Worm (Caenorhabditis elegans) whole organism, L4 larva: Measurements from ENCODE around the gene nfki-1.

Experiments used
- D1046.2 ChIP-seq: fragments of 200-800 bp; sonication (Bioruptor generic); IDR thresholded peaks from 2 replicates; pipeline ENCODE4 v1.3.6; 2022; ENCODE audit warnings: missing genetic modification characterization, missing compliant biosample characterization
- F26F4.8 ChIP-seq: fragments of 200-800 bp; sonication (Bioruptor generic); conservative IDR thresholded peaks from 2 replicates; pipeline ENCODE4 v1.3.6; 2022; ENCODE audit warnings: missing genetic modification characterization, missing compliant biosample characterization
- F44E2.7 ChIP-seq: fragments of 200-800 bp; sonication (Bioruptor generic); IDR thresholded peaks from 2 replicates; pipeline ENCODE4 v2.1.2; 2022; ENCODE audit warnings: missing genetic modification characterization, missing compliant biosample characterization
- F49E8.2 ChIP-seq: sonication (generic microtip); optimal IDR thresholded peaks from 2 replicates; lab custom pipeline; 2016; ENCODE audit warnings: missing compliant biosample characterization, mild to moderate bottlenecking, missing genetic modification characterization, borderline replicate concordance
- Y105C5A.15 ChIP-seq: fragments of 200-800 bp; sonication (Bioruptor generic); IDR thresholded peaks from 2 replicates; pipeline ENCODE4 v1.3.6; 2022; ENCODE audit warnings: missing genetic modification characterization, missing compliant biosample characterization
- Y5F2A.4 ChIP-seq: fragments of 200-800 bp; sonication (Bioruptor generic); optimal IDR thresholded peaks from 2 replicates; lab custom pipeline; 2018; ENCODE audit warnings: mild to moderate bottlenecking, missing genetic modification characterization, missing compliant biosample characterization
- Y75B8A.6 ChIP-seq: fragments of 200-800 bp; sonication (Bioruptor generic); IDR thresholded peaks from 2 replicates; pipeline ENCODE4 v1.3.6; 2022; ENCODE audit warnings: missing genetic modification reagents, missing genetic modification characterization, missing compliant biosample characterization
- ZK337.2 ChIP-seq: fragments of 200-800 bp; sonication (Bioruptor generic); IDR thresholded peaks from 2 replicates; pipeline ENCODE4 v1.3.6; 2022; ENCODE audit warnings: missing genetic modification reagents, missing genetic modification characterization, missing compliant biosample characterization
- ZK546.5 ChIP-seq, 2 experiments: sonication (generic microtip); optimal IDR thresholded peaks; 2 replicates each; lab custom pipeline; 2017; ENCODE audit warnings: missing biosample characterization in 2 of 2, missing genetic modification characterization in 2 of 2
- aha-1 ChIP-seq: fragments of 150-350 bp; peaks from one replicate; lab custom pipeline; 2014; ENCODE audit warnings: missing biosample characterization, missing genetic modification characterization
- ceh-32 ChIP-seq: sonication (generic microtip); optimal IDR thresholded peaks from 2 replicates; lab custom pipeline; 2016; ENCODE audit warnings: mild to moderate bottlenecking, missing genetic modification characterization, missing compliant biosample characterization; ENCODE audit not compliant: poor library complexity
- ceh-62 ChIP-seq: sonication (generic microtip); optimal IDR thresholded peaks from 2 replicates; lab custom pipeline; 2017; ENCODE audit warnings: missing biosample characterization, missing genetic modification characterization
- cey-2 ChIP-seq: sonication (generic microtip); optimal IDR thresholded peaks from 3 replicates; lab custom pipeline; 2017; ENCODE audit warnings: missing genetic modification characterization, mild to moderate bottlenecking, missing compliant biosample characterization, antibody characterized with exemption, borderline replicate concordance; ENCODE audit not compliant: insufficient read depth
- daf-12 ChIP-seq: fragments of 150-350 bp; optimal IDR thresholded peaks from 2 replicates; lab custom pipeline; 2014; ENCODE audit warnings: missing biosample characterization, missing genetic modification reagents, missing genetic modification characterization
- daf-16 ChIP-seq, 3 experiments: sonication (generic microtip); optimal IDR thresholded peaks; 2 replicates each; lab custom pipeline; 2016 to 2017; ENCODE audit warnings: missing genetic modification characterization in 3 of 3, missing genetic modification reagents in 3 of 3, mild to moderate bottlenecking in 2 of 3, missing compliant biosample characterization in 2 of 3, missing biosample characterization in 1 of 3, moderate library complexity in 1 of 3
- daf-8 ChIP-seq: fragments of 200-800 bp; sonication (Bioruptor generic); IDR thresholded peaks from 2 replicates; pipeline ENCODE4 v1.3.6; 2022; ENCODE audit warnings: missing genetic modification characterization, missing compliant biosample characterization
- dmd-6 ChIP-seq: fragments of 200-800 bp; sonication (Bioruptor generic); IDR thresholded peaks from 2 replicates; pipeline ENCODE4 v1.3.6; 2022; ENCODE audit warnings: missing genetic modification reagents, missing genetic modification characterization, missing compliant biosample characterization
- dve-1 ChIP-seq: sonication (generic microtip); optimal IDR thresholded peaks from 2 replicates; lab custom pipeline; 2017; ENCODE audit warnings: antibody characterized with exemption, mild to moderate bottlenecking, missing genetic modification characterization, missing compliant biosample characterization; ENCODE audit not compliant: insufficient read depth
- egl-43 ChIP-seq: fragments of 200-800 bp; sonication (Bioruptor generic); IDR thresholded peaks from 2 replicates; pipeline ENCODE4 v1.3.6; 2022; ENCODE audit warnings: missing genetic modification reagents, missing genetic modification characterization, missing compliant biosample characterization
- fkh-10 ChIP-seq: fragments of 150-350 bp; optimal IDR thresholded peaks from 2 replicates; lab custom pipeline; 2014; ENCODE audit warnings: missing biosample characterization, missing genetic modification reagents, missing genetic modification characterization
- hif-1 ChIP-seq, 2 experiments: sonication (generic microtip); optimal IDR thresholded peaks; 2 replicates each; lab custom pipeline; 2016 to 2017; ENCODE audit warnings: missing compliant biosample characterization in 2 of 2, missing genetic modification characterization in 2 of 2, missing genetic modification reagents in 2 of 2, missing genotype in 2 of 2, mild to moderate bottlenecking in 1 of 2
- jun-1 ChIP-seq: fragments of 150-350 bp; optimal IDR thresholded peaks from 2 replicates; lab custom pipeline; 2014; ENCODE audit warnings: missing biosample characterization, missing genetic modification reagents, missing genetic modification characterization
- lin-13 ChIP-seq: fragments of 150-350 bp; optimal IDR thresholded peaks from 2 replicates; lab custom pipeline; 2014; ENCODE audit warnings: missing biosample characterization, missing genetic modification reagents, missing genetic modification characterization
- lin-38 ChIP-seq: fragments of 200-800 bp; sonication (Bioruptor generic); IDR thresholded peaks from 2 replicates; pipeline ENCODE4 v1.3.6; 2022; ENCODE audit warnings: missing genetic modification reagents, missing genetic modification characterization, missing compliant biosample characterization
- lir-3 ChIP-seq: sonication (generic microtip); optimal IDR thresholded peaks from 2 replicates; lab custom pipeline; 2016; ENCODE audit warnings: mild to moderate bottlenecking, missing genetic modification characterization, missing compliant biosample characterization
- madf-9 ChIP-seq: fragments of 200-800 bp; sonication (Bioruptor generic); conservative IDR thresholded peaks from 2 replicates; pipeline ENCODE4 v1.3.6; 2022; ENCODE audit warnings: missing genetic modification reagents, missing genetic modification characterization, missing compliant biosample characterization
- mdl-1 ChIP-seq, 2 experiments: fragments of 150-350 bp in 1 of 2; sonication (generic microtip) in 1 of 2; optimal IDR thresholded peaks; 2 replicates each; lab custom pipeline; 2014 to 2017; ENCODE audit warnings: missing biosample characterization in 2 of 2, missing genetic modification characterization in 2 of 2
- mdt-29 ChIP-seq: fragments of 200-800 bp; sonication (Bioruptor generic); IDR thresholded peaks from 2 replicates; pipeline ENCODE4 v1.3.6; 2022; ENCODE audit warnings: missing genetic modification reagents, missing genetic modification characterization, missing compliant biosample characterization
- mep-1 ChIP-seq: fragments of 150-350 bp; sonication (generic microtip); optimal IDR thresholded peaks from 3 replicates; lab custom pipeline; 2014; ENCODE audit warnings: missing biosample characterization, missing genetic modification characterization
- mxl-2 ChIP-seq: fragments of 200-800 bp; sonication (Bioruptor generic); conservative IDR thresholded peaks from 2 replicates; pipeline ENCODE4 v1.3.6; 2022; ENCODE audit warnings: missing genetic modification reagents, missing genetic modification characterization, missing compliant biosample characterization
- nhr-10 ChIP-seq: fragments of 150-350 bp; optimal IDR thresholded peaks from 2 replicates; lab custom pipeline; 2014; ENCODE audit warnings: missing biosample characterization, missing genetic modification characterization
- nhr-25 ChIP-seq: sonication (generic microtip); optimal IDR thresholded peaks from 2 replicates; lab custom pipeline; 2017; ENCODE audit warnings: missing genetic modification characterization, mild to moderate bottlenecking, missing compliant biosample characterization, antibody characterized with exemption, moderate library complexity, borderline replicate concordance; ENCODE audit not compliant: insufficient read depth
- nhr-28 ChIP-seq: fragments of 150-350 bp; optimal IDR thresholded peaks from 2 replicates; lab custom pipeline; 2014; ENCODE audit warnings: missing biosample characterization, missing genetic modification characterization
- nhr-41 ChIP-seq: fragments of 200-800 bp; sonication (Bioruptor generic); IDR thresholded peaks from 2 replicates; pipeline ENCODE4 v1.3.6; 2022; ENCODE audit warnings: missing genetic modification reagents, missing genetic modification characterization, missing compliant biosample characterization
- nhr-48 ChIP-seq: sonication (generic microtip); optimal IDR thresholded peaks from 2 replicates; lab custom pipeline; 2016; ENCODE audit warnings: mild to moderate bottlenecking, missing genetic modification characterization, missing compliant biosample characterization
- nhr-6 ChIP-seq: fragments of 150-350 bp; optimal IDR thresholded peaks from 2 replicates; lab custom pipeline; 2014; ENCODE audit warnings: missing biosample characterization, missing genetic modification characterization
- pqm-1 ChIP-seq: sonication (generic microtip); optimal IDR thresholded peaks from 2 replicates; lab custom pipeline; 2017; ENCODE audit warnings: missing biosample characterization, missing genetic modification characterization
- rbr-2 ChIP-seq: sonication (generic microtip); optimal IDR thresholded peaks from 2 replicates; lab custom pipeline; 2016; ENCODE audit warnings: missing genotype, missing genetic modification characterization, missing compliant biosample characterization
- sdz-12 ChIP-seq: fragments of 200-800 bp; sonication (Bioruptor generic); optimal IDR thresholded peaks from 2 replicates; lab custom pipeline; 2018; ENCODE audit warnings: mild to moderate bottlenecking, missing genetic modification characterization, missing compliant biosample characterization
- skn-1 ChIP-seq: fragments of 150-350 bp; optimal IDR thresholded peaks from 2 replicates; lab custom pipeline; 2014; ENCODE audit warnings: missing biosample characterization, missing genetic modification characterization
- snpc-4 ChIP-seq: fragments of 150-350 bp; optimal IDR thresholded peaks from 2 replicates; lab custom pipeline; 2014; ENCODE audit warnings: missing biosample characterization, missing genetic modification characterization
- spr-3 ChIP-seq: fragments of 200-800 bp; sonication (Bioruptor generic); optimal IDR thresholded peaks from 2 replicates; lab custom pipeline; 2018; ENCODE audit warnings: mild to moderate bottlenecking, missing genetic modification characterization, missing compliant biosample characterization
- tag-97 ChIP-seq: fragments of 200-800 bp; sonication (Bioruptor generic); IDR thresholded peaks from 2 replicates; pipeline ENCODE4 v1.3.6; 2022; ENCODE audit warnings: missing genetic modification characterization, missing compliant biosample characterization
- tra-1 ChIP-seq: fragments of 200-800 bp; sonication (Bioruptor generic); IDR thresholded peaks from 2 replicates; pipeline ENCODE4 v1.3.6; 2022; ENCODE audit warnings: missing genetic modification reagents, missing genetic modification characterization, missing compliant biosample characterization
- unc-39 ChIP-seq: sonication (generic microtip); optimal IDR thresholded peaks from 2 replicates; lab custom pipeline; 2017; ENCODE audit warnings: missing biosample characterization, missing genetic modification characterization
- unc-62 ChIP-seq, 3 experiments: fragments of 150-350 bp in 1 of 3; sonication (generic microtip); optimal IDR thresholded peaks in 2 of 3; peaks in 1 of 3; 1 replicate in 1 of 3; 2 replicates in 2 of 3; lab custom pipeline; 2014 to 2017; ENCODE audit warnings: missing biosample characterization in 3 of 3, missing genetic modification characterization in 3 of 3, missing genetic modification reagents in 3 of 3, missing genotype in 1 of 3
- zag-1 ChIP-seq: fragments of 150-350 bp; optimal IDR thresholded peaks from 2 replicates; lab custom pipeline; 2014; ENCODE audit warnings: missing biosample characterization, missing genetic modification characterization
- zfp-2 ChIP-seq: sonication (generic microtip); optimal IDR thresholded peaks from 2 replicates; lab custom pipeline; 2016; ENCODE audit warnings: mild to moderate bottlenecking, missing genetic modification characterization, missing compliant biosample characterization
- zip-2 ChIP-seq: fragments of 150-350 bp; optimal IDR thresholded peaks from 2 replicates; lab custom pipeline; 2014; ENCODE audit warnings: missing biosample characterization, missing genetic modification characterization
- ztf-11 ChIP-seq: fragments of 150-350 bp; optimal IDR thresholded peaks from 2 replicates; lab custom pipeline; 2014; ENCODE audit warnings: missing biosample characterization, missing genetic modification characterization

nfki-1 gene

ce11 chrX:15373415-15374048 is 18.5 kb downstream of the nfki-1 start (continued):
- TF ChIP-seq tag-97 (no peak), F44E2.7 (GFP tag; lab: Robert Waterston, UW) (no peak), lir-3 (no peak), hif-1 (tag; optimal IDR thresholded peaks at IDR 0.05; lab: Kevin White, UChicago) (no peak), skn-1 (tag; lab: Kevin White, UChicago) (no peak), nhr-6 (tag; lab: Kevin White, UChicago) (peak; percentile 38), daf-12 (tag; lab: Kevin White, UChicago) (no peak), nhr-41 (no peak), nhr-28 (tag; lab: Kevin White, UChicago) (peak; percentile 71), ztf-11 (tag; lab: Kevin White, UChicago) (no peak), cey-2 (peak; percentile 49), ceh-32 (tag; lab: Kevin White, UChicago) (no peak), ZK546.5 (tag; optimal IDR thresholded peaks at IDR 0.05; lab: Kevin White, UChicago) (no peak), lin-13 (GFP tag; lab: Kevin White, UChicago) (no peak), jun-1 (tag; lab: Kevin White, UChicago) (no peak), daf-8 (GFP tag; lab: Robert Waterston, UW) (no peak), sdz-12 (GFP tag; lab: Kevin White, UChicago) (no peak), rbr-2 (tag; lab: Kevin White, UChicago) (peak; percentile 49), Y105C5A.15 (GFP tag; lab: Robert Waterston, UW) (no peak), aha-1 (tag; lab: Kevin White, UChicago) (peak; percentile 96), madf-9 (GFP tag; lab: Robert Waterston, UW) (no peak), nhr-10 (tag; lab: Kevin White, UChicago) (no peak), lin-38 (GFP tag; lab: Robert Waterston, UW) (peak; percentile 16; the same call in 1 of the 2 replicates), mep-1 (peak; percentile 16), dve-1 (tag; lab: Kevin White, UChicago) (peak; percentile 63), Y5F2A.4 (GFP tag; lab: Kevin White, UChicago) (no peak), nhr-48 (tag; lab: Kevin White, UChicago) (no peak), pqm-1 (tag; lab: Kevin White, UChicago) (peak; percentile 75), unc-62 (GFP tag; optimal IDR thresholded peaks at IDR 0.05 in 1 of 2; lab: Kevin White, UChicago) (peak in 1 of 2 experiments; percentile 92), unc-62 (tag; optimal IDR thresholded peaks at IDR 0.05; lab: Kevin White, UChicago) (no peak), ZK337.2 (GFP tag; lab: Robert Waterston, UW) (no peak), daf-16 (GFP tag; optimal IDR thresholded peaks at IDR 0.05; lab: Kevin White, UChicago) (no peak), daf-16 (tag; optimal IDR thresholded peaks at IDR 0.05; lab: Kevin White, UChicago) (peak; percentile 75), unc-39 (tag; lab: Kevin White, UChicago) (no peak), zfp-2 (tag; lab: Kevin White, UChicago) (no peak), nhr-25 (tag; lab: Kevin White, UChicago) (no peak), zag-1 (tag; lab: Kevin White, UChicago) (no peak), mdt-29 (GFP tag; lab: Robert Waterston, UW) (no peak), D1046.2 (GFP tag; lab: Robert Waterston, UW) (no peak), Y75B8A.6 (GFP tag; lab: Robert Waterston, UW) (no peak), mdl-1 (tag; optimal IDR thresholded peaks at IDR 0.05; lab: Kevin White, UChicago) (peak in 1 of 2 experiments; percentile 29), mxl-2 (GFP tag; lab: Robert Waterston, UW) (no peak), tra-1 (GFP tag; lab: Robert Waterston, UW) (no peak), spr-3 (GFP tag; lab: Kevin White, UChicago) (no peak), ceh-62 (tag; lab: Kevin White, UChicago) (no peak), snpc-4 (tag; lab: Kevin White, UChicago) (no peak), zip-2 (tag; lab: Kevin White, UChicago) (no peak), egl-43 (GFP tag; lab: Robert Waterston, UW) (peak; percentile 67), F49E8.2 (tag; lab: Kevin White, UChicago) (no peak), dmd-6 (GFP tag; lab: Robert Waterston, UW) (peak; percentile 43), F26F4.8 (GFP tag; lab: Robert Waterston, UW) (no peak), fkh-10 (GFP tag; lab: Kevin White, UChicago) (peak; percentile 5)
